Fruit fly (Drosophila melanogaster): ENCODE data around the gene CG7945.

DNA sequence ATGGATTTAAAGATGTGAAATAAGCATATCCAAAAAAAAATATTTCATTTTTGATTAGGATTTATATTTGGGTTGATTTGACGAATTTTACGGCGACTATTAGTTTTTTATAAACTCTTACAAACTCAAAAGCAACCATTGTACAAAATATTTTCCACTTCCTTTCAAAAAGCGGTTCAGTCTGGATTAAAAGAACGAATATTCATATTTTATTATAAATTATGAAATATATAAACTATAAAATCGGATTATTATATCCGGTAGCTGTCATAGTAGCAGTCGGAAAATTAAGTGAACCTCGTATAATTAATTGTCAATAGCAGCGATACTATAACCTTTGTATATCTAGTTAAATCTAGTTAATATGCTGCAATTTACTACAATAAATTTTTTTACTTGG is 28.5 kb downstream of the CG7945 start, which contains the start of gene CG12355:
- TF ChIP-seq CG8478 (optimal IDR thresholded peaks at IDR 0.05) (no peak), EcR (GFP tag; optimal IDR thresholded peaks at IDR 0.05) (no peak), pan (optimal IDR thresholded peaks at IDR 0.05) (no peak)

Measured in whole organism.